Worm (Caenorhabditis elegans) whole organism, midembryonic: ENCODE data around the gene F16G10.9.

Experiments used
- T22C8.4 ChIP-seq: fragments of 200-800 bp; sonication (Bioruptor generic); IDR thresholded peaks from 2 replicates; pipeline ENCODE4 v1.3.6; 2022; ENCODE audit warnings: missing genetic modification characterization, missing compliant biosample characterization
- cog-1 ChIP-seq: sonication (generic microtip); optimal IDR thresholded peaks from 2 replicates; lab custom pipeline; 2016; ENCODE audit warnings: missing genetic modification characterization, missing compliant biosample characterization
- flt-1 ChIP-seq: fragments of 200-800 bp; sonication (Bioruptor generic); IDR thresholded peaks from 2 replicates; pipeline ENCODE4 v1.3.6; 2022; ENCODE audit warnings: missing genetic modification characterization, missing compliant biosample characterization
- klf-2 ChIP-seq: fragments of 200-800 bp; sonication (Bioruptor generic); conservative IDR thresholded peaks from 2 replicates; pipeline ENCODE4 v1.3.6; 2022; ENCODE audit warnings: missing genetic modification reagents, missing genetic modification characterization, missing compliant biosample characterization
- med-1 ChIP-seq: sonication (generic microtip); optimal IDR thresholded peaks from 2 replicates; lab custom pipeline; 2017; ENCODE audit warnings: missing genetic modification characterization, mild to moderate bottlenecking, missing compliant biosample characterization, antibody characterized with exemption, missing genetic modification reagents; ENCODE audit not compliant: insufficient read depth
- ref-1 ChIP-seq: fragments of 200-800 bp; sonication (Bioruptor generic); conservative IDR thresholded peaks from 2 replicates; pipeline ENCODE4 v1.3.6; 2022; ENCODE audit warnings: missing genetic modification reagents, missing genetic modification characterization, missing compliant biosample characterization
- tab-1 ChIP-seq: fragments of 200-800 bp; sonication (Bioruptor generic); IDR thresholded peaks from 2 replicates; pipeline ENCODE4 v1.3.6; 2022; ENCODE audit warnings: missing genetic modification characterization, missing compliant biosample characterization
- ztf-23 ChIP-seq: fragments of 200-800 bp; sonication (Bioruptor generic); IDR thresholded peaks from 2 replicates; pipeline ENCODE4 v1.3.6; 2022; ENCODE audit warnings: missing genetic modification reagents, missing genetic modification characterization, missing compliant biosample characterization
- ztf-29 ChIP-seq: fragments of 200-800 bp; sonication (Bioruptor generic); IDR thresholded peaks from 2 replicates; pipeline ENCODE4 v1.3.6; 2022; ENCODE audit warnings: missing genetic modification reagents, missing genetic modification characterization, missing compliant biosample characterization

DNA sequence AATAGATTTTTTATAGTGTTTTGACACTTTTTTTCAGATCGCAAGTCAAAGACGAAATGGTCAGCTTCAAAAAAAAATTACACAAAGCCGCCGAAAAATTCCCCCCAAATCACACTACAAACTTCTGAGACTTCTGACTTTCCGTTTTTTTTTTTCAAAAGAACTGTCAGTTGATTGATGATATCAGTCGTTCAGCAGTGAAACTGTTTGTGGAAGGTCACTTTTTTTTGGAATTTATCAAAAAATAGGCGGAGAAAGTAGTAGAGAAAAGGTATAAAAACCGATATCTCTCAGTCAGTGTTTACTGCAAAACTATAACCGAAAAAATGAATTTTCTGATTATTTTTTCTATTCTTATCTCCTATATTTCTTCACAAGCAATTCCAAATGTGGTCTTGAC is 32.4 kb downstream of the F16G10.9 start, which contains the start of gene F43C11.3:
- TF ChIP-seq cog-1 (tag; lab: Kevin White, UChicago) = no peak
- TF ChIP-seq flt-1 (GFP tag; lab: Robert Waterston, UW) = no peak
- TF ChIP-seq klf-2 (GFP tag; lab: Robert Waterston, UW) = no peak
- TF ChIP-seq tab-1 = no peak
- TF ChIP-seq ref-1 = no peak
- no peak for TF ChIP-seq ztf-23 (GFP tag; lab: Robert Waterston, UW)
- no peak for TF ChIP-seq ztf-29 (GFP tag; lab: Robert Waterston, UW)
- no peak for TF ChIP-seq med-1 (GFP tag; lab: Kevin White, UChicago)
- TF ChIP-seq T22C8.4 (GFP tag; lab: Robert Waterston, UW) = no peak
